Worm (Caenorhabditis elegans): ENCODE data around the gene myo-5.

ce11 chrV:8117964-8118363 is 9.2 kb downstream of the myo-5 start, which contains the start of gene D1014.7:
- TF ChIP-seq hmbx-1 (tag; optimal IDR thresholded peaks at IDR 0.05) = no peak
- TF ChIP-seq ama-1 (optimal IDR thresholded peaks at IDR 0.05) = no peak
- TF ChIP-seq tra-4 (tag; optimal IDR thresholded peaks at IDR 0.05) = no peak
- TF ChIP-seq ets-7 (tag; optimal IDR thresholded peaks at IDR 0.05) = no peak
- TF ChIP-seq pes-1 (GFP tag; IDR thresholded peaks at IDR 0.05) = no peak
- no peak for TF ChIP-seq flt-1 (GFP tag; IDR thresholded peaks at IDR 0.05)
- TF ChIP-seq ceh-36 (tag; optimal IDR thresholded peaks at IDR 0.05) = no peak
- TF ChIP-seq tbx-11 (GFP tag; IDR thresholded peaks at IDR 0.05) = no peak
- no peak for TF ChIP-seq tbx-37 (GFP tag; conservative IDR thresholded peaks at IDR 0.05)
- TF ChIP-seq hmg-4 (GFP tag; optimal IDR thresholded peaks at IDR 0.05) = no peak
- no peak for TF ChIP-seq ceh-13 (GFP tag; optimal IDR thresholded peaks at IDR 0.05)
- TF ChIP-seq aly-1 (tag; optimal IDR thresholded peaks at IDR 0.05) = no peak

All from whole organism, early embryonic.